Fruit fly (Drosophila melanogaster) whole organism, embryonic: ENCODE results near the gene CG12728.

Source experiments
- Abd-B ChIP-seq: fragments of 200-800 bp; sonication (Bioruptor generic); optimal IDR thresholded peaks from 2 replicates; lab custom pipeline; 2018; ENCODE audit warnings: missing biosample characterization, mild to moderate bottlenecking, missing genetic modification characterization, moderate library complexity
- BEAF-32 ChIP-seq: fragments of 200-800 bp; sonication (Bioruptor generic); optimal IDR thresholded peaks from 3 replicates; lab custom pipeline; 2017; ENCODE audit warnings: missing biosample characterization, missing genetic modification characterization, mild to moderate bottlenecking, moderate library complexity, missing genetic modification reagents
- Blimp-1 ChIP-seq: fragments of 200-800 bp; sonication (Bioruptor generic); optimal IDR thresholded peaks from 3 replicates; lab custom pipeline; 2018; ENCODE audit warnings: missing biosample characterization, missing genetic modification characterization, mild to moderate bottlenecking, moderate library complexity, missing genetic modification reagents
- CG10267 ChIP-seq: fragments of 200-800 bp; sonication (Bioruptor generic); optimal IDR thresholded peaks from 2 replicates; lab custom pipeline; 2018; ENCODE audit warnings: missing biosample characterization, mild to moderate bottlenecking, missing genetic modification characterization, moderate library complexity
- CG11456 ChIP-seq: fragments of 200-800 bp; sonication (Bioruptor generic); IDR thresholded peaks from 3 replicates; pipeline ENCODE4 v1.3.6; 2022; ENCODE audit warnings: missing biosample characterization, missing genetic modification characterization
- CG11723 ChIP-seq: fragments of 200-800 bp; sonication (Bioruptor generic); optimal IDR thresholded peaks from 2 replicates; lab custom pipeline; 2017; ENCODE audit warnings: missing biosample characterization, mild to moderate bottlenecking, missing genetic modification characterization
- CG12104 ChIP-seq: fragments of 200-800 bp; sonication (Bioruptor generic); optimal IDR thresholded peaks from 3 replicates; lab custom pipeline; 2016; ENCODE audit warnings: missing biosample characterization, missing genetic modification characterization
- CG13123 ChIP-seq: fragments of 200-800 bp; sonication (Bioruptor generic); optimal IDR thresholded peaks from 2 replicates; lab custom pipeline; 2016; ENCODE audit warnings: missing biosample characterization, missing genetic modification characterization
- CG15011 ChIP-seq: fragments of 200-800 bp; sonication (Bioruptor generic); optimal IDR thresholded peaks from 3 replicates; lab custom pipeline; 2018; ENCODE audit warnings: missing biosample characterization, mild to moderate bottlenecking, missing genetic modification characterization
- CG15514 ChIP-seq: fragments of 200-800 bp; sonication (Bioruptor generic); optimal IDR thresholded peaks from 3 replicates; lab custom pipeline; 2017; ENCODE audit warnings: missing biosample characterization, missing genetic modification characterization, mild to moderate bottlenecking, moderate library complexity, missing genetic modification reagents
- CG16779 ChIP-seq: fragments of 200-800 bp; sonication (Bioruptor generic); IDR thresholded peaks from 2 replicates; pipeline ENCODE4 v1.3.6; 2022; ENCODE audit warnings: missing biosample characterization, missing genetic modification characterization
- CG17359 ChIP-seq: fragments of 200-800 bp; sonication (Bioruptor generic); optimal IDR thresholded peaks from 3 replicates; lab custom pipeline; 2018; ENCODE audit warnings: missing biosample characterization, mild to moderate bottlenecking, missing genetic modification characterization, moderate library complexity
- CG18262 ChIP-seq: fragments of 200-800 bp; optimal IDR thresholded peaks from 3 replicates; lab custom pipeline; 2019; ENCODE audit warnings: missing biosample characterization, mild to moderate bottlenecking, missing genetic modification characterization, moderate library complexity
- CG18619 ChIP-seq: fragments of 200-800 bp; sonication (Bioruptor generic); optimal IDR thresholded peaks from 3 replicates; lab custom pipeline; 2017; ENCODE audit warnings: missing biosample characterization, mild to moderate bottlenecking, missing genetic modification characterization
- CG2116 ChIP-seq: fragments of 200-800 bp; sonication (Bioruptor generic); optimal IDR thresholded peaks from 3 replicates; lab custom pipeline; 2018; ENCODE audit warnings: missing biosample characterization, mild to moderate bottlenecking, missing genetic modification characterization
- CG2889 ChIP-seq: fragments of 200-800 bp; sonication (Bioruptor generic); IDR thresholded peaks from 3 replicates; pipeline ENCODE4 v1.3.6; 2022; ENCODE audit warnings: missing biosample characterization, missing genetic modification characterization
- CG32772 ChIP-seq: fragments of 200-800 bp; sonication (Bioruptor generic); IDR thresholded peaks from 2 replicates; pipeline ENCODE4 v1.3.6; 2022; ENCODE audit warnings: missing biosample characterization, missing genetic modification characterization
- CG4424 ChIP-seq: fragments of 200-800 bp; sonication (Bioruptor generic); optimal IDR thresholded peaks from 3 replicates; lab custom pipeline; 2016; ENCODE audit warnings: missing biosample characterization, missing genetic modification characterization
- CG4730 ChIP-seq: fragments of 200-800 bp; sonication (Bioruptor generic); IDR thresholded peaks from 2 replicates; pipeline ENCODE4 v1.3.6; 2022; ENCODE audit warnings: missing biosample characterization, missing genetic modification characterization
- CG6175 ChIP-seq: fragments of 200-800 bp; sonication (Bioruptor generic); IDR thresholded peaks from 3 replicates; pipeline ENCODE4 v1.3.6; 2022; ENCODE audit warnings: missing biosample characterization, missing genetic modification characterization
- CG6854 ChIP-seq: fragments of 200-800 bp; sonication (Bioruptor generic); optimal IDR thresholded peaks from 3 replicates; lab custom pipeline; 2017; ENCODE audit warnings: missing biosample characterization, mild to moderate bottlenecking, missing genetic modification characterization
- CG7745 ChIP-seq: fragments of 200-800 bp; sonication (Bioruptor generic); optimal IDR thresholded peaks from 2 replicates; lab custom pipeline; 2018; ENCODE audit warnings: missing biosample characterization, mild to moderate bottlenecking, missing genetic modification characterization, moderate library complexity
- CG7839 ChIP-seq: fragments of 200-800 bp; sonication (Bioruptor generic); optimal IDR thresholded peaks from 3 replicates; lab custom pipeline; 2018; ENCODE audit warnings: missing biosample characterization, mild to moderate bottlenecking, missing genetic modification characterization, moderate library complexity
- CG8478 ChIP-seq: fragments of >200 bp; optimal IDR thresholded peaks from 2 replicates; lab custom pipeline; 2018
- CG9797 ChIP-seq: fragments of 200-800 bp; sonication (Bioruptor generic); optimal IDR thresholded peaks from 3 replicates; lab custom pipeline; 2018; ENCODE audit warnings: missing biosample characterization, mild to moderate bottlenecking, missing genetic modification characterization
- CHES-1-like ChIP-seq: fragments of 200-800 bp; sonication (Bioruptor generic); optimal IDR thresholded peaks from 2 replicates; lab custom pipeline; 2016; ENCODE audit warnings: missing biosample characterization, missing genetic modification characterization
- CTCF ChIP-seq: fragments of 200-800 bp; sonication (Bioruptor generic); optimal IDR thresholded peaks from 2 replicates; lab custom pipeline; 2017; ENCODE audit warnings: missing biosample characterization, mild to moderate bottlenecking, missing genetic modification characterization, moderate library complexity
- D19A ChIP-seq: fragments of 200-800 bp; optimal IDR thresholded peaks from 3 replicates; lab custom pipeline; 2019; ENCODE audit warnings: missing biosample characterization, mild to moderate bottlenecking, missing genetic modification characterization, moderate library complexity
- H15 ChIP-seq: fragments of 200-800 bp; sonication (Bioruptor generic); IDR thresholded peaks from 3 replicates; pipeline ENCODE4 v1.3.6; 2022; ENCODE audit warnings: missing biosample characterization, missing genetic modification characterization
- HLH54F ChIP-seq: fragments of 200-800 bp; sonication (Bioruptor generic); optimal IDR thresholded peaks from 3 replicates; lab custom pipeline; 2016; ENCODE audit warnings: missing biosample characterization, missing genetic modification characterization
- HLHmδ ChIP-seq: fragments of 200-800 bp; sonication (Bioruptor generic); optimal IDR thresholded peaks from 2 replicates; lab custom pipeline; 2018; ENCODE audit warnings: missing biosample characterization, mild to moderate bottlenecking, missing genetic modification characterization, moderate library complexity
- Hmr ChIP-seq: fragments of 200-800 bp; sonication (Bioruptor generic); optimal IDR thresholded peaks from 3 replicates; lab custom pipeline; 2017; ENCODE audit warnings: mild to moderate bottlenecking, missing biosample characterization, missing genetic modification reagents, missing genetic modification characterization
- Hr78 ChIP-seq, 2 experiments: fragments of 200-800 bp in 1 of 2; fragments of >200 bp in 1 of 2; sonication (Bioruptor generic) in 1 of 2; optimal IDR thresholded peaks; 2 replicates each; lab custom pipeline; 2017 to 2019; ENCODE audit warnings: missing biosample characterization in 2 of 2, missing genetic modification characterization in 2 of 2, mild to moderate bottlenecking in 1 of 2, moderate library complexity in 1 of 2
- Lim3 ChIP-seq: fragments of 200-800 bp; sonication (Bioruptor generic); IDR thresholded peaks from 2 replicates; pipeline ENCODE4 v1.3.6; 2022; ENCODE audit warnings: missing biosample characterization, missing genetic modification characterization
- MBD-R2 ChIP-seq: fragments of 200-800 bp; sonication (Bioruptor generic); IDR thresholded peaks from 2 replicates; pipeline ENCODE4 v1.3.6; 2022; ENCODE audit warnings: missing biosample characterization, missing genetic modification characterization
- NC2β ChIP-seq: fragments of 200-800 bp; sonication (Bioruptor generic); optimal IDR thresholded peaks from 2 replicates; lab custom pipeline; 2016; ENCODE audit warnings: missing biosample characterization, missing genetic modification characterization
- Ptx1 ChIP-seq: fragments of 200-800 bp; sonication (Bioruptor generic); IDR thresholded peaks from 2 replicates; pipeline ENCODE4 v1.3.6; 2022; ENCODE audit warnings: missing biosample characterization, missing genetic modification characterization
- amos ChIP-seq: fragments of 200-800 bp; sonication (Bioruptor generic); IDR thresholded peaks from 2 replicates; pipeline ENCODE4 v1.3.6; 2022; ENCODE audit warnings: missing biosample characterization, missing genetic modification characterization; ENCODE audit not compliant: partially characterized antibody
- bab2 ChIP-seq: fragments of 200-800 bp; sonication (Bioruptor generic); optimal IDR thresholded peaks from 2 replicates; lab custom pipeline; 2016; ENCODE audit warnings: missing biosample characterization, missing genetic modification characterization
- br ChIP-seq: fragments of >200 bp; optimal IDR thresholded peaks from 2 replicates; lab custom pipeline; 2017
- cas ChIP-seq: fragments of 200-800 bp; sonication (Bioruptor generic); IDR thresholded peaks from 2 replicates; pipeline ENCODE4 v1.3.6; 2022; ENCODE audit warnings: missing biosample characterization, missing genetic modification characterization
- cato ChIP-seq: fragments of 200-800 bp; sonication (Bioruptor generic); optimal IDR thresholded peaks from 2 replicates; lab custom pipeline; 2016; ENCODE audit warnings: missing biosample characterization, missing genetic modification characterization, borderline replicate concordance
- hbn ChIP-seq: fragments of 200-800 bp; sonication (Bioruptor generic); IDR thresholded peaks from 2 replicates; pipeline ENCODE4 v1.3.6; 2022; ENCODE audit warnings: missing biosample characterization, missing genetic modification characterization; ENCODE audit not compliant: partially characterized antibody
- jigr1 ChIP-seq: fragments of 200-800 bp; sonication (Bioruptor generic); IDR thresholded peaks from 3 replicates; pipeline ENCODE4 v1.3.6; 2022; ENCODE audit warnings: missing biosample characterization, missing genetic modification characterization
- lbe ChIP-seq: fragments of 200-800 bp; sonication (Bioruptor generic); optimal IDR thresholded peaks from 2 replicates; lab custom pipeline; 2016; ENCODE audit warnings: missing biosample characterization, mild to moderate bottlenecking, missing genetic modification characterization
- mirr ChIP-seq: fragments of 200-800 bp; sonication (Bioruptor generic); optimal IDR thresholded peaks from 3 replicates; lab custom pipeline; 2018; ENCODE audit warnings: missing biosample characterization, mild to moderate bottlenecking, missing genetic modification characterization
- nerfin-2 ChIP-seq: fragments of 200-800 bp; sonication (Bioruptor generic); IDR thresholded peaks from 2 replicates; pipeline ENCODE4 v1.3.6; 2022; ENCODE audit warnings: missing biosample characterization, missing genetic modification characterization; ENCODE audit not compliant: partially characterized antibody
- psq ChIP-seq: fragments of 200-800 bp; sonication (Bioruptor generic); optimal IDR thresholded peaks from 2 replicates; lab custom pipeline; 2017; ENCODE audit warnings: missing biosample characterization, missing genetic modification characterization
- toy ChIP-seq: fragments of 200-800 bp; sonication (Bioruptor generic); IDR thresholded peaks from 2 replicates; pipeline ENCODE4 v1.3.6; 2022; ENCODE audit warnings: missing biosample characterization, missing genetic modification characterization
- usp ChIP-seq: fragments of >200 bp; optimal IDR thresholded peaks from 2 replicates; lab custom pipeline; 2017; ENCODE audit warnings: missing biosample characterization, missing genetic modification characterization
- vfl ChIP-seq: fragments of 200-800 bp; sonication (Bioruptor generic); optimal IDR thresholded peaks from 2 replicates; lab custom pipeline; 2016; ENCODE audit warnings: missing biosample characterization, missing genetic modification characterization

The CG12728 gene

DNA sequence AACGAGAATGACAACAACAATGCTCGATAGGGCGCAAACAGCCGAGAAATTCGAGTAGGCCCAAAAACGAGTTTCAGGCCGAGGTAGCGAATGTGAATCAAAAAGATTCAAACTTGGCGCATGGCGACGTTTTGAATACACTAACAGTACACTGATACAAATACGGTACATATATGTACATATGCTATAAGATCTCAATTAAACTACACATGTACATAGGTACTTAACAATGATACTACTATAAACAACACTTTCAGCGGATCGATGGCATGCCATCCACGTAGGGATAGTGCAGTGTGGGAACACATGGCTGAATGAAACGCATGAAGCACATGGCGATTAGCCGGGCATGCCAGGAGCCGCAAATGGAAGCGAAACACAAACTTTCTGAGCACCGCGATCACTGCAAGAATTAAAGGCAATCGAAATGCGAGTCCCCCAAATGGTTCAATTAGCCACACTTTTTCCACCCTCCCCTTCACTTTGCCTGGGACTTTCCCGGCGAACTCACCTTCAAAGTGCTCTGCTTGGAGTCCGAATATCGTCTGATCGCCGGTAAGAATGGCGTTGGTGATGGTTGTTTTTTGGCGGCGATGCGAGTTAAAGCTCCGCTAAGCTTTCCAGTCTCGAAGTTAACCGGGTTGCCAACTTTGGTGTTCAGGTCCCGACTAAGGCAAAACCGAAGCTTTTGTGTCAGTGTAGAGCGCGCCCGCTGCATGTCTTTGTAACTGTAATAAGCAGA lies 26.5 kb upstream of the CG12728 start (continued):
- peak; percentile 56 for TF ChIP-seq BEAF-32 (GFP tag; lab: Kevin White, UChicago)
- no peak for TF ChIP-seq jigr1 (GFP tag; lab: Robert Waterston, UW)
- TF ChIP-seq CG32772 (GFP tag; lab: Robert Waterston, UW) = no peak
- TF ChIP-seq Abd-B = no peak
- no peak for TF ChIP-seq Hr78 (GFP tag; optimal IDR thresholded peaks at IDR 0.05; lab: Kevin White, UChicago)
- TF ChIP-seq NC2β = no peak
- no peak for TF ChIP-seq CG4730 (GFP tag; lab: Robert Waterston, UW)
- TF ChIP-seq HLHmδ (GFP tag; lab: Kevin White, UChicago) = no peak
- no peak for TF ChIP-seq MBD-R2 (GFP tag; lab: Robert Waterston, UW)
- TF ChIP-seq CG2889 = no peak
- no peak for TF ChIP-seq CG17359 (tag; lab: Kevin White, UChicago)
- TF ChIP-seq HLH54F (GFP tag; lab: Kevin White, UChicago) = no peak
- no peak for TF ChIP-seq CG13123 (GFP tag; lab: Kevin White, UChicago)
- no peak for TF ChIP-seq vfl
- no peak for TF ChIP-seq CG2116
- TF ChIP-seq mirr (GFP tag; lab: Kevin White, UChicago) = no peak
- TF ChIP-seq CG16779 (GFP tag; lab: Robert Waterston, UW) = no peak
- peak; percentile 63; the same call in 1 of the 2 replicates for TF ChIP-seq amos
- no peak for TF ChIP-seq CG8478
- no peak for TF ChIP-seq CHES-1-like (GFP tag; lab: Kevin White, UChicago)
- TF ChIP-seq br (lab: Kevin White, UChicago) = no peak
- TF ChIP-seq CG4424 (GFP tag; lab: Kevin White, UChicago) = no peak
- no peak for TF ChIP-seq usp (GFP tag; lab: Kevin White, UChicago)
- TF ChIP-seq CG9797 = no peak
- TF ChIP-seq CG12104 (GFP tag; lab: Kevin White, UChicago) = no peak
- no peak for TF ChIP-seq CG6854 (GFP tag; lab: Kevin White, UChicago)
- peak; percentile 18 for TF ChIP-seq Hmr (GFP tag; lab: Kevin White, UChicago)
- no peak; the same call in 1 of the 2 replicates for TF ChIP-seq Ptx1 (GFP tag; lab: Robert Waterston, UW)
- TF ChIP-seq CG7839 (tag; lab: Kevin White, UChicago) = no peak
- no peak for TF ChIP-seq H15 (GFP tag; lab: Robert Waterston, UW)
- no peak for TF ChIP-seq CG11456 (GFP tag; lab: Robert Waterston, UW)
- 0 out of 2 replicates have a peak, but pooled peaks have one; percentile 24 for TF ChIP-seq nerfin-2 (GFP tag; lab: Robert Waterston, UW)
- TF ChIP-seq Blimp-1 = no peak
- TF ChIP-seq CG15011 (GFP tag; lab: Kevin White, UChicago) = no peak
- TF ChIP-seq CG11723 (GFP tag; lab: Kevin White, UChicago) = no peak
- no peak for TF ChIP-seq psq (GFP tag; lab: Kevin White, UChicago)
- TF ChIP-seq D19A (tag; lab: Kevin White, UChicago) = peak; percentile 71
- TF ChIP-seq CG10267 (tag; lab: Kevin White, UChicago) = no peak
- no peak for TF ChIP-seq CG7745 (tag; lab: Kevin White, UChicago)
- peak; percentile 7 for TF ChIP-seq lbe (GFP tag; lab: Kevin White, UChicago)
- peak; percentile 30 for TF ChIP-seq CG15514 (GFP tag; lab: Kevin White, UChicago)
- TF ChIP-seq toy (GFP tag; lab: Robert Waterston, UW) = no peak
- no peak for TF ChIP-seq cato
- TF ChIP-seq CG18262 = no peak
- TF ChIP-seq bab2 = no peak
- TF ChIP-seq hbn (GFP tag; lab: Robert Waterston, UW) = no peak
- TF ChIP-seq Lim3 (GFP tag; lab: Robert Waterston, UW) = no peak
- TF ChIP-seq CG6175 (GFP tag; lab: Robert Waterston, UW) = no peak
- TF ChIP-seq cas (GFP tag; lab: Robert Waterston, UW) = no peak
- TF ChIP-seq CTCF (GFP tag; lab: Kevin White, UChicago) = peak; percentile 77
- no peak for TF ChIP-seq CG18619 (GFP tag; lab: Kevin White, UChicago)
